Worm (Caenorhabditis elegans) whole organism, L4 larva: Measurements from ENCODE around the gene gst-35.

Experiments used
- F10B5.3 ChIP-seq: sonication (generic microtip); optimal IDR thresholded peaks from 2 replicates; lab custom pipeline; 2016; ENCODE audit warnings: mild to moderate bottlenecking, missing genetic modification characterization, missing compliant biosample characterization
- F44E2.7 ChIP-seq: fragments of 200-800 bp; sonication (Bioruptor generic); IDR thresholded peaks from 2 replicates; pipeline ENCODE4 v2.1.2; 2022; ENCODE audit warnings: missing genetic modification characterization, missing compliant biosample characterization
- T20F7.1 ChIP-seq: fragments of 200-800 bp; sonication (Bioruptor generic); optimal IDR thresholded peaks from 2 replicates; lab custom pipeline; 2018; ENCODE audit warnings: mild to moderate bottlenecking, missing genetic modification characterization, missing compliant biosample characterization
- dmd-6 ChIP-seq: fragments of 200-800 bp; sonication (Bioruptor generic); IDR thresholded peaks from 2 replicates; pipeline ENCODE4 v1.3.6; 2022; ENCODE audit warnings: missing genetic modification reagents, missing genetic modification characterization, missing compliant biosample characterization
- dve-1 ChIP-seq: sonication (generic microtip); optimal IDR thresholded peaks from 2 replicates; lab custom pipeline; 2017; ENCODE audit warnings: antibody characterized with exemption, mild to moderate bottlenecking, missing genetic modification characterization, missing compliant biosample characterization; ENCODE audit not compliant: insufficient read depth
- lim-7 ChIP-seq: fragments of 200-800 bp; sonication (Bioruptor generic); IDR thresholded peaks from 2 replicates; pipeline ENCODE4 v1.3.6; 2022; ENCODE audit warnings: missing genetic modification characterization, missing compliant biosample characterization
- lsy-2 ChIP-seq, 2 experiments: fragments of 150-350 bp in 1 of 2; sonication (generic microtip) in 1 of 2; optimal IDR thresholded peaks; 2 replicates each; lab custom pipeline; 2014 to 2017; ENCODE audit warnings: missing biosample characterization in 2 of 2, missing genetic modification characterization in 2 of 2
- mdt-29 ChIP-seq: fragments of 200-800 bp; sonication (Bioruptor generic); IDR thresholded peaks from 2 replicates; pipeline ENCODE4 v1.3.6; 2022; ENCODE audit warnings: missing genetic modification reagents, missing genetic modification characterization, missing compliant biosample characterization
- nhr-25 ChIP-seq: sonication (generic microtip); optimal IDR thresholded peaks from 2 replicates; lab custom pipeline; 2017; ENCODE audit warnings: missing genetic modification characterization, mild to moderate bottlenecking, missing compliant biosample characterization, antibody characterized with exemption, moderate library complexity, borderline replicate concordance; ENCODE audit not compliant: insufficient read depth
- php-3 ChIP-seq: fragments of 200-800 bp; sonication (Bioruptor generic); IDR thresholded peaks from 2 replicates; pipeline ENCODE4 v1.3.6; 2022; ENCODE audit warnings: missing genetic modification reagents, missing genetic modification characterization, missing compliant biosample characterization
- snpc-4 ChIP-seq: fragments of 150-350 bp; optimal IDR thresholded peaks from 2 replicates; lab custom pipeline; 2014; ENCODE audit warnings: missing biosample characterization, missing genetic modification characterization
- vab-7 ChIP-seq: fragments of 200-800 bp; sonication (Bioruptor generic); IDR thresholded peaks from 2 replicates; pipeline ENCODE4 v1.3.6; 2022; ENCODE audit warnings: missing genetic modification reagents, missing genetic modification characterization, missing compliant biosample characterization

DNA sequence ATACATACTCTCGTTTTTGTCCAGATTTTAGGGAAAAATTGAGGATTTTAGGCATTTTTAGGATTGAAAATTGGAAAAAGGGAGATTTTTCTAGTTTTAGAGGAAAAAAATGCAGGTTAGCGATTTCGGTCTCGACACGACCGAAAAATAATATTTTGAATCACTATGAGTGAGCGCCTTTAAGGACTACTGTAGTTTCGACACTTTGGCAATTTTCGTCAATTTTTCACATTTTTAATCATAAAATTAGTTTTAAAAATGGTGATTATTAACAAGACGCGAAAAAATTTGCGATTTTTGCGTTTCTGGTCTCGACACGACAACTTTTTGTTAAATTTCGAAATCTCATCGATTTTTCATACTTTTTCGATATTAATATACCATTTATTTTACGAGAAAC lies 41.6 kb upstream of the gst-35 start:
- TF ChIP-seq T20F7.1 (no peak), nhr-25 (tag; lab: Kevin White, UChicago) (no peak), mdt-29 (GFP tag; lab: Robert Waterston, UW) (no peak), lim-7 (no peak), F10B5.3 (no peak), lsy-2 (tag; optimal IDR thresholded peaks at IDR 0.05; lab: Kevin White, UChicago) (no peak), snpc-4 (tag; lab: Kevin White, UChicago) (no peak), vab-7 (GFP tag; lab: Robert Waterston, UW) (no peak), dmd-6 (no peak), php-3 (no peak), dve-1 (tag; lab: Kevin White, UChicago) (no peak), F44E2.7 (GFP tag; lab: Robert Waterston, UW) (no peak)
